Worm (Caenorhabditis elegans): ENCODE measurements around the gene C25F6.6.

ce11 chrX:5476357-5476756, 25.7 kb upstream of the C25F6.6 start:
- TF ChIP-seq B0310.2 (tag; optimal IDR thresholded peaks at IDR 0.05) (no peak), aly-1 (tag; optimal IDR thresholded peaks at IDR 0.05) (no peak)
